Fruit fly (Drosophila melanogaster) whole organism, embryonic: Measurements from ENCODE around the gene CG7724.

Source experiments
- Ada2b ChIP-seq: fragments of 200-800 bp; sonication (Bioruptor generic); IDR thresholded peaks from 2 replicates; pipeline ENCODE4 v1.3.6; 2022; ENCODE audit warnings: missing biosample characterization, missing genetic modification characterization
- Asciz ChIP-seq: fragments of 200-800 bp; sonication (Bioruptor generic); optimal IDR thresholded peaks from 2 replicates; lab custom pipeline; 2017; ENCODE audit warnings: missing biosample characterization, mild to moderate bottlenecking, missing genetic modification characterization, missing genetic modification reagents
- CG10209 ChIP-seq: fragments of 200-800 bp; sonication (Bioruptor generic); optimal IDR thresholded peaks from 3 replicates; lab custom pipeline; 2017; ENCODE audit warnings: missing biosample characterization, mild to moderate bottlenecking, missing genetic modification characterization, missing genetic modification reagents
- CG10267 ChIP-seq: fragments of 200-800 bp; sonication (Bioruptor generic); optimal IDR thresholded peaks from 2 replicates; lab custom pipeline; 2018; ENCODE audit warnings: missing biosample characterization, mild to moderate bottlenecking, missing genetic modification characterization, moderate library complexity
- CG10543 ChIP-seq: fragments of 200-800 bp; sonication (Bioruptor generic); optimal IDR thresholded peaks from 3 replicates; lab custom pipeline; 2017; ENCODE audit warnings: missing biosample characterization, mild to moderate bottlenecking, missing genetic modification characterization, moderate library complexity
- CG11504 ChIP-seq: fragments of 200-800 bp; sonication (Bioruptor generic); optimal IDR thresholded peaks from 3 replicates; lab custom pipeline; 2019; ENCODE audit warnings: missing biosample characterization, mild to moderate bottlenecking, missing genetic modification characterization, moderate library complexity
- CG12659 ChIP-seq: fragments of 200-800 bp; sonication (Bioruptor generic); optimal IDR thresholded peaks from 3 replicates; lab custom pipeline; 2017; ENCODE audit warnings: mild to moderate bottlenecking, missing biosample characterization, missing genetic modification reagents, missing genetic modification characterization
- CG13287 ChIP-seq: fragments of 200-800 bp; sonication (Bioruptor generic); IDR thresholded peaks from 2 replicates; pipeline ENCODE4 v1.3.6; 2022; ENCODE audit warnings: missing biosample characterization, missing genetic modification characterization; ENCODE audit not compliant: partially characterized antibody
- CG14441 ChIP-seq: fragments of 200-800 bp; sonication (Bioruptor generic); IDR thresholded peaks from 2 replicates; pipeline ENCODE4 v1.3.6; 2022; ENCODE audit warnings: missing biosample characterization, missing genetic modification characterization
- CG14710 ChIP-seq: fragments of 200-800 bp; sonication (Bioruptor generic); optimal IDR thresholded peaks from 3 replicates; lab custom pipeline; 2019; ENCODE audit warnings: missing biosample characterization, mild to moderate bottlenecking, missing genetic modification characterization, moderate library complexity
- CG16779 ChIP-seq: fragments of 200-800 bp; sonication (Bioruptor generic); IDR thresholded peaks from 2 replicates; pipeline ENCODE4 v1.3.6; 2022; ENCODE audit warnings: missing biosample characterization, missing genetic modification characterization
- CG16863 ChIP-seq: fragments of 200-800 bp; sonication (Bioruptor generic); optimal IDR thresholded peaks from 3 replicates; lab custom pipeline; 2016; ENCODE audit warnings: missing biosample characterization, missing genetic modification characterization
- CG17912 ChIP-seq: fragments of 200-800 bp; sonication (Bioruptor generic); optimal IDR thresholded peaks from 2 replicates; lab custom pipeline; 2018; ENCODE audit warnings: missing biosample characterization, mild to moderate bottlenecking, missing genetic modification characterization
- CG18619 ChIP-seq: fragments of 200-800 bp; sonication (Bioruptor generic); optimal IDR thresholded peaks from 3 replicates; lab custom pipeline; 2017; ENCODE audit warnings: missing biosample characterization, mild to moderate bottlenecking, missing genetic modification characterization
- CG30020 ChIP-seq: fragments of 200-800 bp; optimal IDR thresholded peaks from 2 replicates; lab custom pipeline; 2019; ENCODE audit warnings: missing biosample characterization, mild to moderate bottlenecking, missing genetic modification characterization, moderate library complexity
- CG32532 ChIP-seq: fragments of 200-800 bp; sonication (Bioruptor generic); IDR thresholded peaks from 2 replicates; pipeline ENCODE4 v1.3.6; 2022; ENCODE audit warnings: missing biosample characterization, missing genetic modification characterization
- CG4282 ChIP-seq: fragments of 200-800 bp; sonication (Bioruptor generic); optimal IDR thresholded peaks from 2 replicates; lab custom pipeline; 2016; ENCODE audit warnings: missing biosample characterization, missing genetic modification characterization
- CG6175 ChIP-seq: fragments of 200-800 bp; sonication (Bioruptor generic); IDR thresholded peaks from 3 replicates; pipeline ENCODE4 v1.3.6; 2022; ENCODE audit warnings: missing biosample characterization, missing genetic modification characterization
- CG6654 ChIP-seq: fragments of 200-800 bp; sonication (Bioruptor generic); optimal IDR thresholded peaks from 2 replicates; lab custom pipeline; 2017; ENCODE audit warnings: missing biosample characterization, mild to moderate bottlenecking, missing genetic modification characterization
- CG7839 ChIP-seq: fragments of 200-800 bp; sonication (Bioruptor generic); optimal IDR thresholded peaks from 3 replicates; lab custom pipeline; 2018; ENCODE audit warnings: missing biosample characterization, mild to moderate bottlenecking, missing genetic modification characterization, moderate library complexity
- CG7987 ChIP-seq: fragments of 200-800 bp; sonication (Bioruptor generic); optimal IDR thresholded peaks from 2 replicates; lab custom pipeline; 2018; ENCODE audit warnings: missing biosample characterization, mild to moderate bottlenecking, missing genetic modification characterization, moderate library complexity
- CoRest ChIP-seq: fragments of 200-800 bp; sonication (Bioruptor generic); optimal IDR thresholded peaks from 3 replicates; lab custom pipeline; 2018; ENCODE audit warnings: missing biosample characterization, mild to moderate bottlenecking, missing genetic modification characterization, moderate library complexity
- Dbx ChIP-seq: fragments of 200-800 bp; sonication (Bioruptor generic); IDR thresholded peaks from 3 replicates; pipeline ENCODE4 v1.3.6; 2022; ENCODE audit warnings: missing biosample characterization, missing genetic modification characterization
- Doc2 ChIP-seq: fragments of 200-800 bp; sonication (Bioruptor generic); IDR thresholded peaks from 2 replicates; pipeline ENCODE4 v1.3.6; 2022; ENCODE audit warnings: missing biosample characterization, missing genetic modification characterization
- HHEX ChIP-seq: fragments of 200-800 bp; sonication (Bioruptor generic); optimal IDR thresholded peaks from 3 replicates; lab custom pipeline; 2017; ENCODE audit warnings: missing biosample characterization, mild to moderate bottlenecking, missing genetic modification characterization, missing genetic modification reagents
- Hey ChIP-seq: fragments of 200-800 bp; sonication (Bioruptor generic); optimal IDR thresholded peaks from 3 replicates; lab custom pipeline; 2018; ENCODE audit warnings: missing biosample characterization, mild to moderate bottlenecking, missing genetic modification characterization
- Mad ChIP-seq: fragments of 200-800 bp; sonication (Bioruptor generic); optimal IDR thresholded peaks from 2 replicates; lab custom pipeline; 2016; ENCODE audit warnings: missing biosample characterization, missing genetic modification characterization
- Med ChIP-seq: fragments of 200-800 bp; sonication (Bioruptor generic); peaks from one replicate; lab custom pipeline; 2016; ENCODE audit warnings: missing biosample characterization, missing genetic modification characterization, mild to moderate bottlenecking, inconsistent platforms, moderate library complexity
- NfI ChIP-seq: fragments of 200-800 bp; sonication (Bioruptor generic); optimal IDR thresholded peaks from 3 replicates; lab custom pipeline; 2018; ENCODE audit warnings: missing biosample characterization, mild to moderate bottlenecking, missing genetic modification characterization, moderate library complexity
- Rfx ChIP-seq: fragments of 200-800 bp; sonication (Bioruptor generic); IDR thresholded peaks from 2 replicates; pipeline ENCODE4 v1.3.6; 2022; ENCODE audit warnings: missing biosample characterization, missing genetic modification characterization
- Scr ChIP-seq: fragments of 200-800 bp; sonication (Bioruptor generic); IDR thresholded peaks from 2 replicates; pipeline ENCODE4 v1.3.6; 2022; ENCODE audit warnings: missing biosample characterization, missing genetic modification characterization; ENCODE audit not compliant: partially characterized antibody
- Taf1 ChIP-seq: fragments of 200-800 bp; sonication (Bioruptor generic); IDR thresholded peaks from 2 replicates; pipeline ENCODE4 v1.3.6; 2022; ENCODE audit warnings: missing biosample characterization, missing genetic modification characterization
- Usf ChIP-seq: fragments of 200-800 bp; sonication (Bioruptor generic); optimal IDR thresholded peaks from 2 replicates; lab custom pipeline; 2017; ENCODE audit warnings: missing genotype, missing biosample characterization, missing genetic modification characterization
- aop ChIP-seq: fragments of 200-800 bp; sonication (Bioruptor generic); IDR thresholded peaks from 2 replicates; pipeline ENCODE4 v1.3.6; 2022; ENCODE audit warnings: missing biosample characterization, missing genetic modification characterization
- cas ChIP-seq: fragments of 200-800 bp; sonication (Bioruptor generic); IDR thresholded peaks from 2 replicates; pipeline ENCODE4 v1.3.6; 2022; ENCODE audit warnings: missing biosample characterization, missing genetic modification characterization
- caup ChIP-seq: fragments of 200-800 bp; sonication (Bioruptor generic); optimal IDR thresholded peaks from 3 replicates; lab custom pipeline; 2017; ENCODE audit warnings: missing biosample characterization, mild to moderate bottlenecking, missing genetic modification characterization, moderate library complexity; ENCODE audit not compliant: severe bottlenecking
- cg ChIP-seq: fragments of 200-800 bp; sonication (Bioruptor generic); optimal IDR thresholded peaks from 3 replicates; lab custom pipeline; 2019; ENCODE audit warnings: missing biosample characterization, mild to moderate bottlenecking, missing genetic modification characterization, moderate library complexity
- ci ChIP-seq: fragments of 200-800 bp; sonication (Bioruptor generic); IDR thresholded peaks from 3 replicates; pipeline ENCODE4 v1.3.6; 2022; ENCODE audit warnings: missing biosample characterization, missing genetic modification characterization
- dmrt99B ChIP-seq: fragments of 200-800 bp; sonication (Bioruptor generic); optimal IDR thresholded peaks from 2 replicates; lab custom pipeline; 2018; ENCODE audit warnings: missing biosample characterization, mild to moderate bottlenecking, missing genetic modification characterization, moderate library complexity
- ewg ChIP-seq: fragments of 200-800 bp; sonication (Bioruptor generic); optimal IDR thresholded peaks from 3 replicates; lab custom pipeline; 2017; ENCODE audit warnings: mild to moderate bottlenecking, missing biosample characterization, missing genetic modification reagents, missing genetic modification characterization
- exex ChIP-seq: fragments of 200-800 bp; sonication (Bioruptor generic); optimal IDR thresholded peaks from 4 replicates; lab custom pipeline; 2018; ENCODE audit warnings: missing biosample characterization, mild to moderate bottlenecking, missing genetic modification characterization, moderate library complexity
- ind ChIP-seq: fragments of 200-800 bp; sonication (Bioruptor generic); optimal IDR thresholded peaks from 3 replicates; lab custom pipeline; 2016; ENCODE audit warnings: missing biosample characterization, missing genetic modification characterization
- ken ChIP-seq: fragments of 200-800 bp; sonication (Bioruptor generic); IDR thresholded peaks from 3 replicates; pipeline ENCODE4 v1.3.6; 2022; ENCODE audit warnings: missing biosample characterization, missing genetic modification characterization
- lmd ChIP-seq: fragments of 200-800 bp; sonication (Bioruptor generic); IDR thresholded peaks from 2 replicates; pipeline ENCODE4 v1.3.6; 2022; ENCODE audit warnings: missing biosample characterization, missing genetic modification characterization
- repo ChIP-seq: fragments of 200-800 bp; sonication (Bioruptor generic); optimal IDR thresholded peaks from 2 replicates; lab custom pipeline; 2016; ENCODE audit warnings: missing biosample characterization, missing genetic modification characterization
- salm ChIP-seq: fragments of 200-800 bp; sonication (Bioruptor generic); optimal IDR thresholded peaks from 2 replicates; lab custom pipeline; 2018; ENCODE audit warnings: missing biosample characterization, mild to moderate bottlenecking, missing genetic modification characterization
- schlank ChIP-seq: fragments of 200-800 bp; sonication (Bioruptor generic); optimal IDR thresholded peaks from 2 replicates; lab custom pipeline; 2018; ENCODE audit warnings: missing biosample characterization, mild to moderate bottlenecking, missing genetic modification characterization
- seq ChIP-seq: fragments of 200-800 bp; sonication (Bioruptor generic); IDR thresholded peaks from 2 replicates; pipeline ENCODE4 v1.3.6; 2022; ENCODE audit warnings: missing biosample characterization, missing genetic modification characterization
- stwl ChIP-seq: fragments of 200-800 bp; sonication (Bioruptor generic); optimal IDR thresholded peaks from 3 replicates; lab custom pipeline; 2018; ENCODE audit warnings: missing biosample characterization, mild to moderate bottlenecking, missing genetic modification characterization, moderate library complexity
- toy ChIP-seq: fragments of 200-800 bp; sonication (Bioruptor generic); IDR thresholded peaks from 2 replicates; pipeline ENCODE4 v1.3.6; 2022; ENCODE audit warnings: missing biosample characterization, missing genetic modification characterization

CG7724 gene

DNA sequence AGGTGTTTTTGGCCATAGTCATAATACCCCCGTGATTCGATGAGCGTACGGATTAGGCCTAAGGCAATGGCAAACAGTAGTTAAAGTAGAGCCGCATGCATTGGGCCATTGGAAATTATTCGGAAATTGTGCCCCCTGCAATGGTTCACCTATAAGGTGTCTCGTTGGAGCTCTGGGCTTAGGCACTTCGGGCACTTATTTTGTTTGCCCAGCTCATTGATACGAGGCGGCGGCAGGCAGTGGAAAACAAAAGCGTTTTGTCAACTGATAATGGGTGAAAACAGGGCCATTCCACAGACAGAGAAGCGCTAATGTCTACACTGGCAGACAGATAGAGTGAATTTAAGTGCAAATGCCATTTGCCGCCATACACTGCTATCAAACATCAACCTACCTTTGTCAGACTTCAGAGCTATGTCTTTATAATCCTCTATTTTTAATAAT is 49.1 kb upstream of the CG7724 start:
- no peak for TF ChIP-seq Mad (GFP tag; lab: Kevin White, UChicago)
- peak; percentile 30; the same call in 1 of the 2 replicates for TF ChIP-seq lmd
- TF ChIP-seq CG32532 (GFP tag; lab: Robert Waterston, UW), result peak; percentile 41; the same call in 1 of the 2 replicates
- TF ChIP-seq salm (tag; lab: Kevin White, UChicago), result peak; percentile 6
- no peak for TF ChIP-seq CG13287 (GFP tag; lab: Robert Waterston, UW)
- TF ChIP-seq CG6654 (GFP tag; lab: Kevin White, UChicago), result no peak
- no peak for TF ChIP-seq Usf (GFP tag; lab: Kevin White, UChicago)
- 0 out of 2 replicates have a peak, but pooled peaks have one; percentile 14 for TF ChIP-seq seq (GFP tag; lab: Robert Waterston, UW)
- no peak for TF ChIP-seq Doc2 (GFP tag; lab: Robert Waterston, UW)
- no peak for TF ChIP-seq CG11504 (tag; lab: Kevin White, UChicago)
- TF ChIP-seq caup (GFP tag; lab: Kevin White, UChicago), result peak; percentile 24
- no peak for TF ChIP-seq CG4282
- no peak for TF ChIP-seq aop
- no peak for TF ChIP-seq CG10267 (tag; lab: Kevin White, UChicago)
- no peak for TF ChIP-seq Scr (GFP tag; lab: Robert Waterston, UW)
- TF ChIP-seq CG12659 (GFP tag; lab: Kevin White, UChicago), result no peak
- TF ChIP-seq toy, result no peak
- no peak for TF ChIP-seq CG17912 (GFP tag; lab: Kevin White, UChicago)
- TF ChIP-seq CG6175, result no peak
- TF ChIP-seq Taf1 (GFP tag; lab: Robert Waterston, UW), result no peak
- TF ChIP-seq ken (GFP tag; lab: Robert Waterston, UW), result 0 out of 3 replicates have a peak, but pooled peaks have one; percentile 38
- TF ChIP-seq cg (GFP tag; lab: Kevin White, UChicago), result no peak
- peak; percentile 13 for TF ChIP-seq schlank (tag; lab: Kevin White, UChicago)
- peak; percentile 79 for TF ChIP-seq Med (GFP tag; lab: Kevin White, UChicago)
- TF ChIP-seq repo (GFP tag; lab: Kevin White, UChicago), result no peak
- TF ChIP-seq CG16863 (GFP tag; lab: Kevin White, UChicago), result no peak
- peak; percentile 2 for TF ChIP-seq Asciz (GFP tag; lab: Kevin White, UChicago)
- TF ChIP-seq Dbx (GFP tag; lab: Robert Waterston, UW), result 0 out of 3 replicates have a peak, but pooled peaks have one; percentile 46
- no peak for TF ChIP-seq CG18619 (GFP tag; lab: Kevin White, UChicago)
- peak; percentile 33 for TF ChIP-seq Hey (tag; lab: Kevin White, UChicago)
- TF ChIP-seq stwl (tag; lab: Kevin White, UChicago), result no peak
- no peak for TF ChIP-seq CG14710
- TF ChIP-seq ci (GFP tag; lab: Robert Waterston, UW), result 0 out of 3 replicates have a peak, but pooled peaks have one; percentile 10
- peak; percentile 39 for TF ChIP-seq exex (tag; lab: Kevin White, UChicago)
- no peak for TF ChIP-seq CG7839 (tag; lab: Kevin White, UChicago)
- TF ChIP-seq Rfx (GFP tag; lab: Robert Waterston, UW), result peak; percentile 40
- no peak for TF ChIP-seq ewg
- TF ChIP-seq Ada2b (GFP tag; lab: Robert Waterston, UW), result peak; percentile 17; the same call in 1 of the 2 replicates
- TF ChIP-seq HHEX, result peak; percentile 23
- 0 out of 2 replicates have a peak, but pooled peaks have one; percentile 25 for TF ChIP-seq cas (GFP tag; lab: Robert Waterston, UW)
- no peak for TF ChIP-seq CG30020 (tag; lab: Kevin White, UChicago)
- no peak for TF ChIP-seq ind (GFP tag; lab: Kevin White, UChicago)
- TF ChIP-seq CG14441 (GFP tag; lab: Robert Waterston, UW), result no peak
- 0 out of 2 replicates have a peak, but pooled peaks have one; percentile 17 for TF ChIP-seq CG16779
- no peak for TF ChIP-seq CoRest (tag; lab: Kevin White, UChicago)
- TF ChIP-seq CG7987, result peak; percentile 40
- no peak for TF ChIP-seq dmrt99B (tag; lab: Kevin White, UChicago)
- no peak for TF ChIP-seq CG10209 (GFP tag; lab: Kevin White, UChicago)
- TF ChIP-seq CG10543 (GFP tag; lab: Kevin White, UChicago), result peak; percentile 30
- peak; percentile 4 for TF ChIP-seq NfI (GFP tag; lab: Kevin White, UChicago)
